Worm (Caenorhabditis elegans) whole organism, L4 larva: ENCODE results near the gene Y73F4A.3.

Experiments used
- F49E8.2 ChIP-seq: sonication (generic microtip); optimal IDR thresholded peaks from 2 replicates; lab custom pipeline; 2016; ENCODE audit warnings: missing compliant biosample characterization, mild to moderate bottlenecking, missing genetic modification characterization, borderline replicate concordance
- Y48G9A.11 ChIP-seq: fragments of 200-800 bp; sonication (Bioruptor generic); IDR thresholded peaks from 2 replicates; pipeline ENCODE4 v1.3.6; 2022; ENCODE audit warnings: missing genetic modification reagents, missing genetic modification characterization, missing compliant biosample characterization
- ama-1 ChIP-seq: fragments of 150-350 bp; optimal IDR thresholded peaks from 2 replicates; lab custom pipeline; 2014; ENCODE audit warnings: inconsistent platforms, mixed read lengths
- daf-19 ChIP-seq: fragments of 200-800 bp; sonication (Bioruptor generic); conservative IDR thresholded peaks from 2 replicates; pipeline ENCODE4 v1.3.6; 2022; ENCODE audit warnings: missing genetic modification characterization, missing compliant biosample characterization
- dmd-9 ChIP-seq: fragments of 200-800 bp; sonication (Bioruptor generic); IDR thresholded peaks from 2 replicates; pipeline ENCODE4 v1.3.6; 2022; ENCODE audit warnings: missing genetic modification reagents, missing genetic modification characterization, missing compliant biosample characterization
- fkh-10 ChIP-seq: fragments of 150-350 bp; optimal IDR thresholded peaks from 2 replicates; lab custom pipeline; 2014; ENCODE audit warnings: missing biosample characterization, missing genetic modification reagents, missing genetic modification characterization
- hlh-30 ChIP-seq: sonication (generic microtip); optimal IDR thresholded peaks from 2 replicates; lab custom pipeline; 2017; ENCODE audit warnings: antibody characterized with exemption, mild to moderate bottlenecking, missing genetic modification characterization, missing compliant biosample characterization; ENCODE audit not compliant: insufficient read depth
- mdl-1 ChIP-seq, 2 experiments: fragments of 150-350 bp in 1 of 2; sonication (generic microtip) in 1 of 2; optimal IDR thresholded peaks; 2 replicates each; lab custom pipeline; 2014 to 2017; ENCODE audit warnings: missing biosample characterization in 2 of 2, missing genetic modification characterization in 2 of 2
- nhr-11 ChIP-seq: fragments of 150-350 bp; optimal IDR thresholded peaks from 2 replicates; lab custom pipeline; 2014; ENCODE audit warnings: missing biosample characterization, missing genetic modification characterization
- nhr-25 ChIP-seq: sonication (generic microtip); optimal IDR thresholded peaks from 2 replicates; lab custom pipeline; 2017; ENCODE audit warnings: missing genetic modification characterization, mild to moderate bottlenecking, missing compliant biosample characterization, antibody characterized with exemption, moderate library complexity, borderline replicate concordance; ENCODE audit not compliant: insufficient read depth
- nhr-77 ChIP-seq: fragments of 150-350 bp; optimal IDR thresholded peaks from 2 replicates; lab custom pipeline; 2014; ENCODE audit warnings: missing biosample characterization, missing genetic modification characterization
- snpc-4 ChIP-seq: fragments of 150-350 bp; optimal IDR thresholded peaks from 2 replicates; lab custom pipeline; 2014; ENCODE audit warnings: missing biosample characterization, missing genetic modification characterization
- unc-62 ChIP-seq, 3 experiments: fragments of 150-350 bp in 1 of 3; sonication (generic microtip); optimal IDR thresholded peaks in 2 of 3; peaks in 1 of 3; 1 replicate in 1 of 3; 2 replicates in 2 of 3; lab custom pipeline; 2014 to 2017; ENCODE audit warnings: missing biosample characterization in 3 of 3, missing genetic modification characterization in 3 of 3, missing genetic modification reagents in 3 of 3, missing genotype in 1 of 3
- ztf-11 ChIP-seq: fragments of 150-350 bp; optimal IDR thresholded peaks from 2 replicates; lab custom pipeline; 2014; ENCODE audit warnings: missing biosample characterization, missing genetic modification characterization

ce11 chrIV:9007947-9008346 is 32.3 kb downstream of the Y73F4A.3 start:
- TF ChIP-seq ztf-11 (tag; lab: Kevin White, UChicago) (no peak), nhr-25 (no peak), nhr-77 (no peak), snpc-4 (tag; lab: Kevin White, UChicago) (no peak), nhr-11 (no peak), ama-1 (lab: Kevin White, UChicago) (no peak), Y48G9A.11 (no peak), dmd-9 (no peak), unc-62 (GFP tag; optimal IDR thresholded peaks at IDR 0.05 in 1 of 2; lab: Kevin White, UChicago) (no peak), unc-62 (tag; optimal IDR thresholded peaks at IDR 0.05; lab: Kevin White, UChicago) (no peak), mdl-1 (tag; optimal IDR thresholded peaks at IDR 0.05; lab: Kevin White, UChicago) (no peak), hlh-30 (no peak), daf-19 (GFP tag; lab: Robert Waterston, UW) (no peak), F49E8.2 (tag; lab: Kevin White, UChicago) (no peak), fkh-10 (GFP tag; lab: Kevin White, UChicago) (no peak)
